Fruit fly (Drosophila melanogaster): ENCODE results near the gene shf.

DNA sequence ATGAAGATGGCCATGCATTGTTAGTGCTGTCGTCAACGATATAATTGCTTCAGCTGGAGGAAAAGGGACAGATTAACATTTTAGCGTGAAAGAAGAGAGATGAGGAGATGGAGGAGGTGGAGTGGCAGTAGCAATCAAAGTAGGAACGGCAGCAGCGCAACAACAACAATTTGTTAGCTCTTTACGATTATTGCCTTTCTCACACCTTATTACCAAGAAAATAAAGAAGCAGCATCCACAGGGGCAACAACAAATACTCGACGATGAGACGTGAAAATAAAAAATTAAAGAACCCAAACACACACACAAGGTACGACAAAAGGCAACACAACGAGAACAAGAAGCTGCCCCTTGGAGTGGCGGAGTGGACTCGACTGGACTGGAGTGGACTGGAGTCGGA, 2.5 kb downstream of the shf start:
- TF ChIP-seq CG13204 (GFP tag; optimal IDR thresholded peaks at IDR 0.05) = no peak
- no peak for TF ChIP-seq rn (GFP tag; IDR thresholded peaks at IDR 0.05)
- peak; percentile 8 for TF ChIP-seq EcR (GFP tag; optimal IDR thresholded peaks at IDR 0.05)
